Fruit fly (Drosophila melanogaster) whole organism, embryonic: ENCODE measurements around the gene Invadolysin.

Source experiments
- CG16779 ChIP-seq: fragments of 200-800 bp; sonication (Bioruptor generic); IDR thresholded peaks from 2 replicates; pipeline ENCODE4 v1.3.6; 2022; ENCODE audit warnings: missing biosample characterization, missing genetic modification characterization
- CG3838 ChIP-seq: fragments of 200-800 bp; sonication (Bioruptor generic); optimal IDR thresholded peaks from 3 replicates; lab custom pipeline; 2016; ENCODE audit warnings: missing biosample characterization, missing genetic modification characterization
- CG6683 ChIP-seq: fragments of 200-800 bp; sonication (Bioruptor generic); optimal IDR thresholded peaks from 2 replicates; lab custom pipeline; 2017; ENCODE audit warnings: missing biosample characterization, mild to moderate bottlenecking, missing genetic modification characterization, missing genetic modification reagents
- dmrt11E ChIP-seq: fragments of 200-800 bp; sonication (Bioruptor generic); optimal IDR thresholded peaks from 3 replicates; lab custom pipeline; 2018; ENCODE audit warnings: missing biosample characterization, mild to moderate bottlenecking, missing genetic modification characterization, moderate library complexity
- mld ChIP-seq: fragments of 200-800 bp; sonication (Bioruptor generic); IDR thresholded peaks from 3 replicates; pipeline ENCODE4 v1.3.6; 2022; ENCODE audit warnings: missing biosample characterization, missing genetic modification characterization; ENCODE audit not compliant: partially characterized antibody

- no peak for TF ChIP-seq CG16779 (GFP tag; lab: Robert Waterston, UW)
- TF ChIP-seq CG6683 (GFP tag; lab: Kevin White, UChicago), result no peak
- no peak for TF ChIP-seq dmrt11E (tag; lab: Kevin White, UChicago)
- no peak for TF ChIP-seq mld (GFP tag; lab: Robert Waterston, UW)
- TF ChIP-seq CG3838 (GFP tag; lab: Kevin White, UChicago), result no peak
These were observed 6.1 kb downstream of the Invadolysin start for dm6 chr3R:10150555-10150954.
